Fruit fly (Drosophila melanogaster): ENCODE results near the gene Culd.

DNA sequence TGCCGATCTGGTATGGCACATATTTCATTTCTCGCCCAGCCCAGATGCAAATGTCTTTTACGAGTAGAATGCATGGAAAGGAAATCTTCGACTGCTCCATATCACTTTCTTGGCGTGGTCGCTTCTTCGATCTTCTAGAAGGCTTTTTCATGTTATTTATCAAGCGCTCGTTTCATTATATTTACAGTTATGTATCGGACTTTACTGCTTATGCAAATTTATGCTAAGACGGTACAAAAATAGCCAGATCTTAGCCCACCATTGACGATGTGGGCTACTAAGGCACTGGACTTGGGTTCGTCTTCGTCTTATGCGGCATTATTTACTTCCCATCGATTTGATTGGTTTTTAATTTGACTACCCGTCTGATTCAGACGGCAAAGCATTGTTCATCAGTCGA lies 7.2 kb upstream of the Culd start:
- no peak for TF ChIP-seq pan (optimal IDR thresholded peaks at IDR 0.05)
- no peak for TF ChIP-seq psq (optimal IDR thresholded peaks at IDR 0.05)
- TF ChIP-seq usp (GFP tag; optimal IDR thresholded peaks at IDR 0.05) = no peak
- no peak for TF ChIP-seq EcR (GFP tag; optimal IDR thresholded peaks at IDR 0.05)
- TF ChIP-seq Dll (optimal IDR thresholded peaks at IDR 0.05) = no peak

Data from whole organism.